Worm (Caenorhabditis elegans) whole organism, L4/young adult: ENCODE data around the gene C04C11.1.

Experiments used
- dao-5 ChIP-seq: sonication (generic microtip); optimal IDR thresholded peaks from 2 replicates; lab custom pipeline; 2016; ENCODE audit warnings: missing genotype, missing genetic modification characterization, moderate library complexity, missing compliant biosample characterization
- him-1 ChIP-seq: sonication (generic microtip); optimal IDR thresholded peaks from 2 replicates; lab custom pipeline; 2016; ENCODE audit warnings: missing genotype, missing genetic modification reagents, missing genetic modification characterization, missing compliant biosample characterization

DNA sequence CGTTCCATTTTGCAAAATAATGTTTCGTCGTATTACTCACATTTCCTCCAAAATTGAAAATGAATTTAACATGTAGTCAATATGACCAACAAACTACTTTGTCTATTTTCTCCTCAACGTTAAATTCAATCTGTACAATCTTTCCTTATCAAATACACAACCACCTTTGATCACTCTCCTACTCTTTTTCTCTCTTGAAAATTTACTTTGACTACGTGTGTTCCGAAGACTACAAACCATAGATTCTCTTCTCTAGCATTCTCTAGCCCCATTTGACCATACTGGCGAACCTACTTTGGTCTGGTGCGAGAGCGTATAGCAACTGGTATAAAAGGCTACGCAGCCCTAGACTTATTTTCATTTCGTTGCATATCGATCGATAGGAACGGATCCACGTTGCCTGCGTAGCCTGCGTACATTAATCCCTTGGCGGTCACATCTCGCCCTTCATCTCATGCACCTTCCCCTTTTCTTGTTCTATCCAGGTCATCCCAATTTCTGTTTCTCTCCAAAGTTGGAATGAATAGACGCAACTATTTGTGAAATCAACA, 20.1 kb upstream of the C04C11.1 start:
- no peak for TF ChIP-seq dao-5 (tag; lab: Kevin White, UChicago)
- no peak for TF ChIP-seq him-1 (tag; lab: Kevin White, UChicago)
